Fruit fly (Drosophila melanogaster) whole organism, prepupa: ENCODE data around the gene CG13314.

Source experiments
- Blimp-1 ChIP-seq: fragments of 200-800 bp; sonication (Bioruptor generic); optimal IDR thresholded peaks from 3 replicates; lab custom pipeline; 2017; ENCODE audit warnings: missing biosample characterization, missing genetic modification characterization, mild to moderate bottlenecking, moderate library complexity, missing genetic modification reagents
- CG10631 ChIP-seq: fragments of 200-800 bp; sonication (Bioruptor generic); optimal IDR thresholded peaks from 2 replicates; lab custom pipeline; 2016; ENCODE audit warnings: missing biosample characterization, missing genetic modification characterization
- CG10669 ChIP-seq: fragments of 200-800 bp; sonication (Bioruptor generic); optimal IDR thresholded peaks from 3 replicates; lab custom pipeline; 2018; ENCODE audit warnings: missing biosample characterization, mild to moderate bottlenecking, missing genetic modification characterization, moderate library complexity
- CG15336 ChIP-seq: fragments of 200-800 bp; sonication (Bioruptor generic); IDR thresholded peaks from 2 replicates; pipeline ENCODE4 v1.3.6; 2022; ENCODE audit warnings: missing biosample characterization, missing genetic modification characterization
- CG1621 ChIP-seq: fragments of 200-800 bp; sonication (Bioruptor generic); optimal IDR thresholded peaks from 3 replicates; lab custom pipeline; 2018; ENCODE audit warnings: missing biosample characterization, mild to moderate bottlenecking, missing genetic modification characterization
- CG3032 ChIP-seq: fragments of 200-800 bp; optimal IDR thresholded peaks from 2 replicates; lab custom pipeline; 2019; ENCODE audit warnings: missing biosample characterization, mild to moderate bottlenecking, missing genetic modification characterization, moderate library complexity
- CG31627 ChIP-seq: fragments of 200-800 bp; sonication (Bioruptor generic); optimal IDR thresholded peaks from 3 replicates; lab custom pipeline; 2016; ENCODE audit warnings: missing biosample characterization, missing genetic modification characterization
- CG3919 ChIP-seq: fragments of 200-800 bp; sonication (Bioruptor generic); optimal IDR thresholded peaks from 3 replicates; lab custom pipeline; 2016; ENCODE audit warnings: missing biosample characterization, missing genetic modification characterization
- CG4318 ChIP-seq: fragments of 200-800 bp; sonication (Bioruptor generic); optimal IDR thresholded peaks from 3 replicates; lab custom pipeline; 2017; ENCODE audit warnings: missing biosample characterization, mild to moderate bottlenecking, missing genetic modification characterization
- CG6792 ChIP-seq: fragments of 200-800 bp; sonication (Bioruptor generic); optimal IDR thresholded peaks from 3 replicates; lab custom pipeline; 2016; ENCODE audit warnings: missing biosample characterization, missing genetic modification characterization
- CG6808 ChIP-seq: fragments of 200-800 bp; sonication (Bioruptor generic); optimal IDR thresholded peaks from 3 replicates; lab custom pipeline; 2017; ENCODE audit warnings: missing biosample characterization, missing genetic modification characterization, mild to moderate bottlenecking, moderate library complexity, missing genetic modification reagents
- CG6854 ChIP-seq: fragments of 200-800 bp; sonication (Bioruptor generic); optimal IDR thresholded peaks from 2 replicates; lab custom pipeline; 2017; ENCODE audit warnings: missing biosample characterization, mild to moderate bottlenecking, missing genetic modification characterization
- CG7368 ChIP-seq: fragments of 200-800 bp; sonication (Bioruptor generic); optimal IDR thresholded peaks from 3 replicates; lab custom pipeline; 2016; ENCODE audit warnings: missing biosample characterization, missing genetic modification characterization
- CG8119 ChIP-seq: fragments of 200-800 bp; sonication (Bioruptor generic); IDR thresholded peaks from 3 replicates; pipeline ENCODE4 v1.3.6; 2022; ENCODE audit warnings: missing biosample characterization, missing genetic modification characterization
- CG8319 ChIP-seq: fragments of 200-800 bp; sonication (Bioruptor generic); optimal IDR thresholded peaks from 3 replicates; lab custom pipeline; 2016; ENCODE audit warnings: missing biosample characterization, missing genetic modification characterization
- Eip75B ChIP-seq: fragments of 200-800 bp; sonication (Bioruptor generic); optimal IDR thresholded peaks from 3 replicates; lab custom pipeline; 2016; ENCODE audit warnings: missing biosample characterization, missing genetic modification characterization
- Eip78C ChIP-seq: fragments of 200-800 bp; sonication (Bioruptor generic); peaks from one replicate; lab custom pipeline; 2016; ENCODE audit warnings: missing biosample characterization, missing genetic modification characterization
- Ets21C ChIP-seq: fragments of 200-800 bp; sonication (Bioruptor generic); optimal IDR thresholded peaks from 3 replicates; lab custom pipeline; 2016; ENCODE audit warnings: missing biosample characterization, missing genetic modification characterization
- Ets96B ChIP-seq: fragments of 200-800 bp; optimal IDR thresholded peaks from 2 replicates; lab custom pipeline; 2019; ENCODE audit warnings: missing biosample characterization, mild to moderate bottlenecking, missing genetic modification characterization, moderate library complexity
- Gug ChIP-seq: fragments of 200-800 bp; sonication (Bioruptor generic); IDR thresholded peaks from 2 replicates; pipeline ENCODE4 v1.3.6; 2022; ENCODE audit warnings: missing biosample characterization, missing genetic modification characterization
- Hr38 ChIP-seq: sonication (Bioruptor generic); optimal IDR thresholded peaks from 2 replicates; lab custom pipeline; 2016; ENCODE audit warnings: missing biosample characterization, missing genetic modification characterization
- Met ChIP-seq: fragments of 200-800 bp; sonication (Bioruptor generic); optimal IDR thresholded peaks from 3 replicates; lab custom pipeline; 2016; ENCODE audit warnings: missing biosample characterization, missing genetic modification characterization
- OdsH ChIP-seq: fragments of 200-800 bp; sonication (Bioruptor generic); optimal IDR thresholded peaks from 3 replicates; lab custom pipeline; 2016; ENCODE audit warnings: missing biosample characterization, missing genetic modification characterization
- Smox ChIP-seq: fragments of 200-800 bp; sonication (Bioruptor generic); optimal IDR thresholded peaks from 3 replicates; lab custom pipeline; 2016; ENCODE audit warnings: missing biosample characterization, missing genetic modification characterization
- Sox102F ChIP-seq: fragments of 200-800 bp; sonication (Bioruptor generic); optimal IDR thresholded peaks from 2 replicates; lab custom pipeline; 2016; ENCODE audit warnings: missing biosample characterization, mild to moderate bottlenecking, missing genetic modification characterization
- Sox14 ChIP-seq: fragments of 200-800 bp; sonication (Bioruptor generic); optimal IDR thresholded peaks from 3 replicates; lab custom pipeline; 2016; ENCODE audit warnings: missing biosample characterization, missing genetic modification characterization
- Sox15 ChIP-seq: fragments of 200-800 bp; sonication (Bioruptor generic); optimal IDR thresholded peaks from 3 replicates; lab custom pipeline; 2016; ENCODE audit warnings: missing biosample characterization, missing genetic modification characterization
- cyc ChIP-seq: fragments of 200-800 bp; sonication (Bioruptor generic); optimal IDR thresholded peaks from 3 replicates; lab custom pipeline; 2016; ENCODE audit warnings: missing biosample characterization, missing genetic modification characterization
- esn ChIP-seq: fragments of 200-800 bp; sonication (Bioruptor generic); optimal IDR thresholded peaks from 2 replicates; lab custom pipeline; 2016; ENCODE audit warnings: missing biosample characterization, mild to moderate bottlenecking, missing genetic modification characterization, moderate library complexity
- fd59A ChIP-seq: fragments of 200-800 bp; sonication (Bioruptor generic); optimal IDR thresholded peaks from 2 replicates; lab custom pipeline; 2017; ENCODE audit warnings: missing biosample characterization, mild to moderate bottlenecking, missing genetic modification characterization, missing genetic modification reagents
- fd85E ChIP-seq: fragments of 200-800 bp; sonication (Bioruptor generic); optimal IDR thresholded peaks from 3 replicates; lab custom pipeline; 2016; ENCODE audit warnings: missing biosample characterization, missing genetic modification characterization
- fkh ChIP-seq: fragments of 200-800 bp; sonication (Bioruptor generic); optimal IDR thresholded peaks from 3 replicates; lab custom pipeline; 2017; ENCODE audit warnings: missing biosample characterization, mild to moderate bottlenecking, missing genetic modification characterization, moderate library complexity
- net ChIP-seq: fragments of 200-800 bp; sonication (Bioruptor generic); optimal IDR thresholded peaks from 3 replicates; lab custom pipeline; 2016; ENCODE audit warnings: missing biosample characterization, missing genetic modification characterization
- pdm3 ChIP-seq: fragments of 200-800 bp; sonication (Bioruptor generic); optimal IDR thresholded peaks from 3 replicates; lab custom pipeline; 2016; ENCODE audit warnings: missing biosample characterization, missing genetic modification characterization
- ss ChIP-seq, 2 experiments: fragments of 200-800 bp; sonication (Bioruptor generic); optimal IDR thresholded peaks; 2 replicates in 1 of 2; 3 replicates in 1 of 2; lab custom pipeline; 2017 to 2018; ENCODE audit warnings: mild to moderate bottlenecking in 2 of 2, missing biosample characterization in 2 of 2, missing genetic modification characterization in 2 of 2, moderate library complexity in 1 of 2
- svp ChIP-seq: fragments of 200-800 bp; sonication (Bioruptor generic); peaks from one replicate; lab custom pipeline; 2016; ENCODE audit warnings: missing biosample characterization, missing genetic modification characterization
- topi ChIP-seq: fragments of 200-800 bp; sonication (Bioruptor generic); optimal IDR thresholded peaks from 3 replicates; lab custom pipeline; 2016; ENCODE audit warnings: missing biosample characterization, missing genetic modification characterization

The CG13314 gene

DNA sequence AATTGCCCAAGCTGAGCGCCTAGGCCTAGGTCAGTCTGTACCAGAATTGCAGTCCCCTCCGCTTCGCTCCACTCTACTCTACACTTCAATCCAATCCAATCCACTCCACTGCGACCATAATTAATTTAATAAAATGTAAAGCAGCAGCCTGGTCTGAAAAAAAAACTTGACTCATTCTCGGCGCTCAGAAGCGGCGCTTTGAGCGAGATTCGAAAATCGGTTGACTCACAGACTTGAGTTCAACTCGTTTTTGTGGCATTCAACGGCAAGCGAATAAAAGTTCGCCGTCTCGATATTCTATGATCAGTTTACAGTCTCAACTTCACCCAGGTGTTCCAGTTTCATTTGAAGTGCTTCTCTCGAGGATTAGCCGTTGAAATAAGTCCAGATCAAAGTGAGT, at the start of gene CG13314:
Gene CG13314 (plus strand): TSS at position 301 of the 400 bp plus-strand sequence.
- TF ChIP-seq CG3032 (tag; lab: Kevin White, UChicago) (no peak), Sox15 (no peak), Eip75B (GFP tag; lab: Kevin White, UChicago) (no peak), CG7368 (no peak), Ets96B (tag; lab: Kevin White, UChicago) (no peak), OdsH (no peak), CG1621 (tag; lab: Kevin White, UChicago) (no peak), Smox (GFP tag; lab: Kevin White, UChicago) (no peak), Sox102F (GFP tag; lab: Kevin White, UChicago) (no peak), CG4318 (no peak), CG6792 (GFP tag; lab: Kevin White, UChicago) (no peak), net (no peak), cyc (no peak), Sox14 (GFP tag; lab: Kevin White, UChicago) (no peak), svp (GFP tag; lab: Kevin White, UChicago) (no peak)

DNA sequence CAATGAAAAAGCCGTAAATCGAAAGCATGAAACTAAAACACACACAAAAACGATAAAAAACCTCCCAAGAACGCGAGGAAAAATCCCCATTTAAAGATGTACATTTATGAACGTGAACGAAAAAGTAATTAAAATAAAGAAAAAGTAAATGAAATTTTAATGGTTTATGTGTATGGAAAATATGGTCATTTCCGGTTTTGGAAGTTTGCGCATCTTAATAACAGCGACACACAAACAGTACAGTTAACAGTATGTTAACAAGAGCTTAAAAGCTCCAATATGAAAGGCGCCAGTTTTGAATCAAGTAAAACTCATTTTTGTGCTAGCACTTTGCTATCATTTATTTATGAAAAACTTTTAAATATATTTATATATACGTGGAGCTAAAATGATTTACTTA, 49.7 kb upstream of the CG13314 start:
- TF ChIP-seq Eip78C (GFP tag; lab: Kevin White, UChicago) (peak; percentile 88), Met (GFP tag; lab: Kevin White, UChicago) (peak; percentile 38), Sox102F (GFP tag; lab: Kevin White, UChicago) (peak; percentile 36), fd59A (GFP tag; lab: Kevin White, UChicago) (no peak)

DNA sequence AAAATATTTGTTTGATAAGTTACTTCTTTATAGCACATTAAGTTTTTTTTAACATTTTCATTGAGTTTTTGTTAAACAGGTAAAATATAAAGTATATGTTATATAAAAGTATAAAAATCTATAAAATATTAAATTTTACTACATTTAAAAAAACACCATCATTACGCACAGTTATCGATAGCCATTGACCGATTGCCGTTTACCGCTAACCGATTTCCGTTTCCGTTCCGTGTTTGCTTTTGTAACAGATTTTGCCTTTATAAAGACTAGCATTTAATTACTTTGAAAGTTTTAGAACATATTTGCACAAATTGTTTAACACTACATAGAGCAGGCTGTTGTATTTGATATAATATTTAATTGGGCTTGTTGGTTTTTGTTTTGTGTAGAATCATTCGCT, 41.9 kb upstream of the CG13314 start:
- TF ChIP-seq OdsH (no peak), CG6808 (GFP tag; lab: Kevin White, UChicago) (no peak), Hr38 (GFP tag; lab: Kevin White, UChicago) (no peak), ss (GFP tag; optimal IDR thresholded peaks at IDR 0.05; lab: Kevin White, UChicago) (no peak)
- TF ChIP-seq, all 60 proteins: peak for 0

DNA sequence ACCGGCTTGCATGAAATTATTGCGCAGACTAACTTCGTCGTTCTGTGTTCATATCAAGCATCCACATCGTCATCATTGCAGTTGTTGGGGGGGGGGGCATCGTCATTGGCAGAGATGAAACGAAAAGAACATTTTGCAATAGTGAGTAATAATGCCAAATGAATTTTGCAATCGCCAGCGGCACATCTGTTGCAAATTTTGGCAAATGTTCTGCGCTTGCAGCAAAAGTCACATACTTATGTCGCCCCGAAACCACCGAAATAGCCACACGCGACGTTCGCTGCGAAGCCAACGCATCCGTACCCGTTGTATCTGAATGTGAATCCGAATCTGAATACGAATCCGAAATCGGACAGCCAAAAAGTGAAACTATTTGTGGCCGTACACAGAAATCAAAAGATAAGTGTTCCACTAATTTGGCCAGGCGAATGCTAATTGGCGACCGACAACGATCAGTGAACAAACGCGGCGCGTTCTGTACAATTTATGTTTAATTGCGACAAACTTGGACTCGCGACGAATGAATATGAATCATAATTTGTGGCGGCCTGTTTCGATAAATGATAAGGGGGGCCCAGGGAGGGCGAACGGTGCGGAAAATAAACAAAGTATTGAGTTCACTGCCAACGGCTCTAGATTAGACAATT, 33.6 kb upstream of the CG13314 start:
- TF ChIP-seq Sox15 = no peak
- TF ChIP-seq CG31627 = no peak
- TF ChIP-seq net = peak; percentile 55
- TF ChIP-seq CG10631 (GFP tag; lab: Kevin White, UChicago) = no peak
- peak; percentile 58 for TF ChIP-seq fkh (GFP tag; lab: Kevin White, UChicago)
- TF ChIP-seq topi (GFP tag; lab: Kevin White, UChicago) = no peak

DNA sequence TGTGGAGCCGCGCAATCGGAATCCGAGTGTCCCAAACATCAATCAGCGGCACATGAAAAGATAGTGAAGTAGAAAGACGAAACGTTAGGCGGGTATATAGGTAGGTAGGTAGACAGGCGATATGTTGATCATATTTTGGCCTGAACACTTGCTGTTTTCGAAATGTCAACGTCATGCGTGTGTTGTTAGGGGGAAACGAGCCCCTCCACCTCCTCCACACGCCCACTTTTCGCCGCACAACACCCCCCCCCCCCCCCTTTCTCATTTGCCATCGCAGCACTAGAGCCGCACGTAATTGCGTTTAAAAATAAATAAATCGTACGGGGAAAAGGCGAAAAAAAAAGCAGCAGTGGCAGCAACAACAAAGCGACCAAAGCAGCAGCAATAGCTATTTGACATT, 31.8 kb upstream of the CG13314 start:
- no peak for TF ChIP-seq Sox15
- TF ChIP-seq CG4318 = no peak
- no peak for TF ChIP-seq esn
- no peak for TF ChIP-seq CG6854 (GFP tag; lab: Kevin White, UChicago)
- no peak for TF ChIP-seq Met (GFP tag; lab: Kevin White, UChicago)
- TF ChIP-seq CG8319 = no peak
- TF ChIP-seq cyc = no peak
- no peak for TF ChIP-seq fd85E
- no peak for TF ChIP-seq Sox14 (GFP tag; lab: Kevin White, UChicago)
- no peak for TF ChIP-seq CG10669 (GFP tag; lab: Kevin White, UChicago)
- TF ChIP-seq CG15336 (GFP tag; lab: Robert Waterston, UW) = no peak
- TF ChIP-seq CG3919 (GFP tag; lab: Kevin White, UChicago) = no peak
- no peak for TF ChIP-seq Ets21C
- TF ChIP-seq CG8119 (GFP tag; lab: Robert Waterston, UW) = no peak
- no peak for TF ChIP-seq Eip78C (GFP tag; lab: Kevin White, UChicago)
- no peak for TF ChIP-seq Gug (GFP tag; lab: Robert Waterston, UW)
- no peak for TF ChIP-seq CG6808 (GFP tag; lab: Kevin White, UChicago)
- TF ChIP-seq Blimp-1 = no peak
- no peak for TF ChIP-seq fd59A (GFP tag; lab: Kevin White, UChicago)
- no peak for TF ChIP-seq pdm3
